Fruit fly (Drosophila melanogaster): ENCODE results near the gene Srr.

Gene Srr

dm6 chr3R:9408069-9408468 lies 42.9 kb downstream of the Srr start, which contains the start of gene CG44261:
Gene CG44261, minus strand, starts transcription at chr3R:9408169.
- no peak for TF ChIP-seq dsx (GFP tag; optimal IDR thresholded peaks at IDR 0.05; ENCODE audit: poor library complexity, severe bottlenecking)
- TF ChIP-seq CG3032 (tag; optimal IDR thresholded peaks at IDR 0.05) = no peak
- TF ChIP-seq Lpt (GFP tag; optimal IDR thresholded peaks at IDR 0.05) = no peak
- TF ChIP-seq Sox15 (GFP tag; optimal IDR thresholded peaks at IDR 0.05) = no peak
- no peak for TF ChIP-seq eg (GFP tag; IDR thresholded peaks at IDR 0.05)
- TF ChIP-seq CG34406 (GFP tag; optimal IDR thresholded peaks at IDR 0.05) = no peak
- no peak for TF ChIP-seq Sox102F (GFP tag; optimal IDR thresholded peaks at IDR 0.05)
- no peak for TF ChIP-seq CG10669 (GFP tag; optimal IDR thresholded peaks at IDR 0.05)
- TF ChIP-seq Met (GFP tag; optimal IDR thresholded peaks at IDR 0.05) = no peak

- no peak for TF ChIP-seq Eip78C (GFP tag)
- no peak for TF ChIP-seq CG16779 (tag; optimal IDR thresholded peaks at IDR 0.05)
- no peak for TF ChIP-seq Ets21C (GFP tag; optimal IDR thresholded peaks at IDR 0.05)
- TF ChIP-seq salr (GFP tag; optimal IDR thresholded peaks at IDR 0.05) = no peak
- TF ChIP-seq Gug (GFP tag; IDR thresholded peaks at IDR 0.05) = no peak
- TF ChIP-seq OdsH (GFP tag; optimal IDR thresholded peaks at IDR 0.05) = no peak
Observed at dm6 chr3R:9410182-9410581, 45.0 kb downstream of the Srr start, which contains the start of gene betaTub85D. Gene betaTub85D, minus strand, starts transcription at chr3R:9410282.

dm6 chr3R:9411928-9412640 lies 46.9 kb downstream of the Srr start, which contains the start of the genes Task7 and alpha-Man-IIa:
Gene Task7, minus strand, starts transcription at chr3R:9412293.
Gene alpha-Man-IIa, plus strand, starts transcription at chr3R:9412548.
- TF ChIP-seq Met (GFP tag; optimal IDR thresholded peaks at IDR 0.05) = no peak
- TF ChIP-seq CG1621 (tag; optimal IDR thresholded peaks at IDR 0.05) = no peak
- no peak for TF ChIP-seq net (GFP tag; optimal IDR thresholded peaks at IDR 0.05)
- no peak for TF ChIP-seq spab (GFP tag; optimal IDR thresholded peaks at IDR 0.05)
- peak; percentile 12 for TF ChIP-seq Eip93F (GFP tag; optimal IDR thresholded peaks at IDR 0.05)
- no peak for TF ChIP-seq topi (GFP tag; optimal IDR thresholded peaks at IDR 0.05)
- TF ChIP-seq dsx (GFP tag; optimal IDR thresholded peaks at IDR 0.05; ENCODE audit: poor library complexity, severe bottlenecking) = no peak
- TF ChIP-seq CG3032 (tag; optimal IDR thresholded peaks at IDR 0.05) = no peak
- no peak for TF ChIP-seq Smox (GFP tag; optimal IDR thresholded peaks at IDR 0.05)
- TF ChIP-seq achi (GFP tag; optimal IDR thresholded peaks at IDR 0.05) = no peak
- TF ChIP-seq fkh (GFP tag; optimal IDR thresholded peaks at IDR 0.05) = peak; percentile 68
- no peak for TF ChIP-seq Hr4 (GFP tag; optimal IDR thresholded peaks at IDR 0.05)

- TF ChIP-seq CG6854 (GFP tag; optimal IDR thresholded peaks at IDR 0.05) (no peak), Ets21C (GFP tag; optimal IDR thresholded peaks at IDR 0.05) (no peak), CG3919 (GFP tag; optimal IDR thresholded peaks at IDR 0.05) (no peak), Eip93F (GFP tag; optimal IDR thresholded peaks at IDR 0.05) (no peak), acj6 (GFP tag; optimal IDR thresholded peaks at IDR 0.05) (no peak), CG6792 (GFP tag; optimal IDR thresholded peaks at IDR 0.05) (no peak), Ets96B (tag; optimal IDR thresholded peaks at IDR 0.05) (no peak), svp (GFP tag) (no peak), eg (GFP tag; IDR thresholded peaks at IDR 0.05) (no peak), Gug (GFP tag; IDR thresholded peaks at IDR 0.05) (no peak), CG7368 (GFP tag; optimal IDR thresholded peaks at IDR 0.05) (no peak)
Observed at dm6 chr3R:9416951-9417350, 51.8 kb downstream of the Srr start.

Data from whole organism, prepupa.